Fruit fly (Drosophila melanogaster) whole organism, embryonic: ENCODE measurements around the gene CG16710.

ENCODE experiments used
- Abd-B ChIP-seq: fragments of 200-800 bp; sonication (Bioruptor generic); optimal IDR thresholded peaks from 2 replicates; lab custom pipeline; 2018; ENCODE audit warnings: missing biosample characterization, mild to moderate bottlenecking, missing genetic modification characterization, moderate library complexity
- Ada2b ChIP-seq: fragments of 200-800 bp; sonication (Bioruptor generic); IDR thresholded peaks from 2 replicates; pipeline ENCODE4 v1.3.6; 2022; ENCODE audit warnings: missing biosample characterization, missing genetic modification characterization
- Asciz ChIP-seq: fragments of 200-800 bp; sonication (Bioruptor generic); optimal IDR thresholded peaks from 2 replicates; lab custom pipeline; 2017; ENCODE audit warnings: missing biosample characterization, mild to moderate bottlenecking, missing genetic modification characterization, missing genetic modification reagents
- Bdp1 ChIP-seq: fragments of 200-800 bp; sonication (Bioruptor generic); optimal IDR thresholded peaks from 3 replicates; lab custom pipeline; 2016; ENCODE audit warnings: missing biosample characterization, missing genetic modification characterization
- Blimp-1 ChIP-seq: fragments of 200-800 bp; sonication (Bioruptor generic); optimal IDR thresholded peaks from 3 replicates; lab custom pipeline; 2018; ENCODE audit warnings: missing biosample characterization, missing genetic modification characterization, mild to moderate bottlenecking, moderate library complexity, missing genetic modification reagents
- CG10147 ChIP-seq: fragments of 200-800 bp; sonication (Bioruptor generic); optimal IDR thresholded peaks from 2 replicates; lab custom pipeline; 2019; ENCODE audit warnings: missing biosample characterization, mild to moderate bottlenecking, missing genetic modification characterization, moderate library complexity
- CG11247 ChIP-seq: fragments of 200-800 bp; sonication (Bioruptor generic); IDR thresholded peaks from 2 replicates; pipeline ENCODE4 v1.3.6; 2022; ENCODE audit warnings: missing biosample characterization, missing genetic modification characterization
- CG11723 ChIP-seq: fragments of 200-800 bp; sonication (Bioruptor generic); optimal IDR thresholded peaks from 2 replicates; lab custom pipeline; 2017; ENCODE audit warnings: missing biosample characterization, mild to moderate bottlenecking, missing genetic modification characterization
- CG13296 ChIP-seq: fragments of 200-800 bp; sonication (Bioruptor generic); optimal IDR thresholded peaks from 3 replicates; lab custom pipeline; 2018; ENCODE audit warnings: missing biosample characterization, mild to moderate bottlenecking, missing genetic modification characterization
- CG14965 ChIP-seq: fragments of 200-800 bp; sonication (Bioruptor generic); optimal IDR thresholded peaks from 2 replicates; lab custom pipeline; 2016; ENCODE audit warnings: missing biosample characterization, missing genetic modification characterization, borderline replicate concordance
- CG1529 ChIP-seq: fragments of 200-800 bp; sonication (Bioruptor generic); optimal IDR thresholded peaks from 3 replicates; lab custom pipeline; 2018; ENCODE audit warnings: missing biosample characterization, missing genetic modification characterization
- CG15601 ChIP-seq: fragments of 200-800 bp; sonication (Bioruptor generic); optimal IDR thresholded peaks from 3 replicates; lab custom pipeline; 2019; ENCODE audit warnings: missing biosample characterization, mild to moderate bottlenecking, missing genetic modification characterization, moderate library complexity
- CG16813 ChIP-seq: fragments of 200-800 bp; sonication (Bioruptor generic); IDR thresholded peaks from 3 replicates; pipeline ENCODE4 v1.3.6; 2022; ENCODE audit warnings: missing biosample characterization, missing genetic modification characterization; ENCODE audit not compliant: partially characterized antibody
- CG2116 ChIP-seq: fragments of 200-800 bp; sonication (Bioruptor generic); optimal IDR thresholded peaks from 3 replicates; lab custom pipeline; 2018; ENCODE audit warnings: missing biosample characterization, mild to moderate bottlenecking, missing genetic modification characterization
- CG2875 ChIP-seq: fragments of 200-800 bp; sonication (Bioruptor generic); optimal IDR thresholded peaks from 2 replicates; lab custom pipeline; 2017; ENCODE audit warnings: missing biosample characterization, mild to moderate bottlenecking, missing genetic modification characterization, missing genetic modification reagents
- CG34224 ChIP-seq: fragments of 200-800 bp; sonication (Bioruptor generic); IDR thresholded peaks from 3 replicates; pipeline ENCODE4 v1.3.6; 2022; ENCODE audit warnings: missing biosample characterization, missing genetic modification characterization; ENCODE audit not compliant: partially characterized antibody
- CG4404 ChIP-seq: fragments of 200-800 bp; sonication (Bioruptor generic); IDR thresholded peaks from 2 replicates; pipeline ENCODE4 v1.3.6; 2022; ENCODE audit warnings: missing biosample characterization, missing genetic modification characterization
- CG6654 ChIP-seq: fragments of 200-800 bp; sonication (Bioruptor generic); optimal IDR thresholded peaks from 2 replicates; lab custom pipeline; 2017; ENCODE audit warnings: missing biosample characterization, mild to moderate bottlenecking, missing genetic modification characterization
- CG7372 ChIP-seq: fragments of 200-800 bp; sonication (Bioruptor generic); IDR thresholded peaks from 2 replicates; pipeline ENCODE4 v1.3.6; 2022; ENCODE audit warnings: missing biosample characterization, missing genetic modification characterization
- CG8290 ChIP-seq, 3 experiments: fragments of 200-800 bp; sonication (Bioruptor generic); optimal IDR thresholded peaks; 2 replicates each; lab custom pipeline; 2016 to 2019; ENCODE audit warnings: missing biosample characterization in 3 of 3, missing genetic modification characterization in 3 of 3, mild to moderate bottlenecking in 2 of 3, moderate library complexity in 1 of 3
- D19B ChIP-seq: fragments of 200-800 bp; sonication (Bioruptor generic); optimal IDR thresholded peaks from 2 replicates; lab custom pipeline; 2017; ENCODE audit warnings: missing biosample characterization, mild to moderate bottlenecking, missing genetic modification characterization
- H15 ChIP-seq: fragments of 200-800 bp; sonication (Bioruptor generic); IDR thresholded peaks from 3 replicates; pipeline ENCODE4 v1.3.6; 2022; ENCODE audit warnings: missing biosample characterization, missing genetic modification characterization
- Hr3 ChIP-seq: fragments of 200-800 bp; sonication (Bioruptor generic); optimal IDR thresholded peaks from 3 replicates; lab custom pipeline; 2016; ENCODE audit warnings: missing biosample characterization, missing genetic modification characterization
- Lhr ChIP-seq: fragments of 200-800 bp; sonication (Bioruptor generic); optimal IDR thresholded peaks from 3 replicates; lab custom pipeline; 2017; ENCODE audit warnings: mild to moderate bottlenecking, missing biosample characterization, missing genetic modification reagents, missing genetic modification characterization
- Max ChIP-seq: fragments of 200-800 bp; sonication (Bioruptor generic); optimal IDR thresholded peaks from 2 replicates; lab custom pipeline; 2016; ENCODE audit warnings: missing biosample characterization, mild to moderate bottlenecking, missing genetic modification characterization
- Meics ChIP-seq: fragments of 200-800 bp; sonication (Bioruptor generic); optimal IDR thresholded peaks from 2 replicates; lab custom pipeline; 2017; ENCODE audit warnings: missing biosample characterization, mild to moderate bottlenecking, missing genetic modification characterization
- Myb ChIP-seq: fragments of 200-800 bp; sonication (Bioruptor generic); optimal IDR thresholded peaks from 2 replicates; lab custom pipeline; 2016; ENCODE audit warnings: missing biosample characterization, missing genetic modification characterization
- NC2β ChIP-seq: fragments of 200-800 bp; sonication (Bioruptor generic); optimal IDR thresholded peaks from 2 replicates; lab custom pipeline; 2016; ENCODE audit warnings: missing biosample characterization, missing genetic modification characterization
- Neu2 ChIP-seq: fragments of 200-800 bp; sonication (Bioruptor generic); optimal IDR thresholded peaks from 3 replicates; lab custom pipeline; 2016; ENCODE audit warnings: missing biosample characterization, missing genetic modification characterization, borderline replicate concordance
- Oaz ChIP-seq: fragments of 200-800 bp; sonication (Bioruptor generic); IDR thresholded peaks from 2 replicates; pipeline ENCODE4 v1.3.6; 2022; ENCODE audit warnings: missing biosample characterization, missing genetic modification characterization
- Poxn ChIP-seq: fragments of 200-800 bp; sonication (Bioruptor generic); IDR thresholded peaks from 2 replicates; pipeline ENCODE4 v1.3.6; 2022; ENCODE audit warnings: missing biosample characterization, missing genetic modification characterization
- TFAM ChIP-seq: fragments of 200-800 bp; sonication (Bioruptor generic); optimal IDR thresholded peaks from 2 replicates; lab custom pipeline; 2017; ENCODE audit warnings: missing biosample characterization, missing genetic modification characterization, inconsistent platforms
- Taf1 ChIP-seq: fragments of 200-800 bp; sonication (Bioruptor generic); IDR thresholded peaks from 2 replicates; pipeline ENCODE4 v1.3.6; 2022; ENCODE audit warnings: missing biosample characterization, missing genetic modification characterization
- Tbp ChIP-seq: fragments of >200 bp; optimal IDR thresholded peaks from 2 replicates; lab custom pipeline; 2018; ENCODE audit warnings: missing biosample characterization, missing genetic modification characterization
- ab ChIP-seq: fragments of 200-800 bp; sonication (Bioruptor generic); optimal IDR thresholded peaks from 2 replicates; lab custom pipeline; 2016; ENCODE audit warnings: missing biosample characterization, missing genetic modification characterization
- bcd ChIP-seq: fragments of 200-800 bp; sonication (Bioruptor generic); optimal IDR thresholded peaks from 2 replicates; lab custom pipeline; 2017; ENCODE audit warnings: missing biosample characterization, mild to moderate bottlenecking, missing genetic modification characterization
- chn ChIP-seq: fragments of 200-800 bp; sonication (Bioruptor generic); optimal IDR thresholded peaks from 2 replicates; lab custom pipeline; 2016; ENCODE audit warnings: missing biosample characterization, missing genetic modification characterization
- crc ChIP-seq: fragments of 200-800 bp; sonication (Bioruptor generic); optimal IDR thresholded peaks from 2 replicates; lab custom pipeline; 2016; ENCODE audit warnings: missing biosample characterization, missing genetic modification characterization
- croc ChIP-seq: fragments of 200-800 bp; sonication (Bioruptor generic); conservative IDR thresholded peaks from 3 replicates; pipeline ENCODE4 v1.3.6; 2022; ENCODE audit warnings: missing biosample characterization, missing genetic modification characterization
- crp ChIP-seq, 2 experiments: fragments of 200-800 bp; sonication (Bioruptor generic); optimal IDR thresholded peaks; 2 replicates in 1 of 2; 3 replicates in 1 of 2; lab custom pipeline; 2017; ENCODE audit warnings: missing biosample characterization in 2 of 2, missing genetic modification characterization in 2 of 2, mild to moderate bottlenecking in 1 of 2, moderate library complexity in 1 of 2
- disco-r ChIP-seq: fragments of 200-800 bp; sonication (Bioruptor generic); optimal IDR thresholded peaks from 2 replicates; lab custom pipeline; 2016; ENCODE audit warnings: missing biosample characterization, missing genetic modification characterization
- dm ChIP-seq: fragments of 200-800 bp; sonication (Bioruptor generic); optimal IDR thresholded peaks from 3 replicates; lab custom pipeline; 2016; ENCODE audit warnings: missing biosample characterization, missing genetic modification characterization
- gce ChIP-seq: fragments of 200-800 bp; sonication (Bioruptor generic); IDR thresholded peaks from 3 replicates; pipeline ENCODE4 v1.3.6; 2022; ENCODE audit warnings: missing biosample characterization, missing genetic modification characterization
- pfk ChIP-seq: fragments of 200-800 bp; sonication (Bioruptor generic); optimal IDR thresholded peaks from 2 replicates; lab custom pipeline; 2018; ENCODE audit warnings: missing biosample characterization, mild to moderate bottlenecking, missing genetic modification characterization, moderate library complexity
- phol ChIP-seq: fragments of 200-800 bp; sonication (Bioruptor generic); optimal IDR thresholded peaks from 3 replicates; lab custom pipeline; 2018; ENCODE audit warnings: missing biosample characterization, mild to moderate bottlenecking, missing genetic modification characterization, moderate library complexity
- pnt ChIP-seq: fragments of 200-800 bp; sonication (Bioruptor generic); optimal IDR thresholded peaks from 3 replicates; lab custom pipeline; 2016; ENCODE audit warnings: missing biosample characterization, missing genetic modification characterization
- shn ChIP-seq: fragments of 200-800 bp; sonication (Bioruptor generic); optimal IDR thresholded peaks from 3 replicates; lab custom pipeline; 2016; ENCODE audit warnings: missing biosample characterization, missing genetic modification characterization
- sim ChIP-seq: fragments of 200-800 bp; sonication (Bioruptor generic); IDR thresholded peaks from 2 replicates; pipeline ENCODE4 v1.3.6; 2022; ENCODE audit warnings: missing biosample characterization, missing genetic modification characterization
- slp2 ChIP-seq: fragments of 200-800 bp; sonication (Bioruptor generic); optimal IDR thresholded peaks from 2 replicates; lab custom pipeline; 2016; ENCODE audit warnings: missing biosample characterization, missing genetic modification characterization
- zen2 ChIP-seq: fragments of 200-800 bp; sonication (Bioruptor generic); IDR thresholded peaks from 3 replicates; pipeline ENCODE4 v1.3.6; 2022; ENCODE audit warnings: missing biosample characterization, missing genetic modification characterization; ENCODE audit not compliant: partially characterized antibody
- zfh2 ChIP-seq: fragments of 200-800 bp; sonication (Bioruptor generic); optimal IDR thresholded peaks from 2 replicates; lab custom pipeline; 2016; ENCODE audit warnings: missing biosample characterization, missing genetic modification characterization

The CG16710 gene

DNA sequence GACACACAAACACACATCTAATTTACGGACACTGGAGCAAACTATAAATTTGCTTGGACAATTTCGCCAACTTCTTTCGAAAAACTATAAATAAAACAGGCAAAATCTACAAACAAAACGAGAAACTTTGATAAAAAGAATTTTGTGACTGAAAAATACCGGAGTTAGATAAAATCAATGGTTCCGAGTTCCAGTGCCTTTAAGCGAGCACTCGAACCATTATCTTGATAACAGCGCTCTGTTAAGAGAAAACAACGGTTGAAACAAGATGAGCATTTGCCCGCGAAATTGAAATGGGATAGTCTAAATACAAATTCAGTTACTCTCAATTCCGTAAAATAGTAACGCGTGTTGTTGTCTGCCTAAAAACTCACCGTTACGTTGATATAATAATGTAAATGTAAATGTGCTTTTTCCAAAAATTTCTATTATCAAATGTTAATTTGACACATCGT, 12.3 kb downstream of the CG16710 start, which contains the start of gene CG10254 (continued):
- TF ChIP-seq shn (GFP tag; lab: Kevin White, UChicago) = no peak
- no peak for TF ChIP-seq Max
- TF ChIP-seq H15 (GFP tag; lab: Robert Waterston, UW) = no peak
- no peak for TF ChIP-seq CG13296 (GFP tag; lab: Kevin White, UChicago)
- no peak for TF ChIP-seq dm (GFP tag; lab: Kevin White, UChicago)
- peak; percentile 28 for TF ChIP-seq phol (tag; lab: Kevin White, UChicago)
- TF ChIP-seq slp2 = no peak
- TF ChIP-seq Tbp = no peak
- TF ChIP-seq CG15601 (tag; lab: Kevin White, UChicago) = peak; percentile 100
- TF ChIP-seq CG2875 (GFP tag; lab: Kevin White, UChicago) = no peak
- TF ChIP-seq zen2 (GFP tag; lab: Robert Waterston, UW) = no peak
- TF ChIP-seq Neu2 (GFP tag; lab: Kevin White, UChicago) = no peak
- no peak for TF ChIP-seq NC2β (GFP tag; lab: Kevin White, UChicago)
- TF ChIP-seq CG11723 (GFP tag; lab: Kevin White, UChicago) = no peak
- TF ChIP-seq CG11247 (GFP tag; lab: Robert Waterston, UW) = no peak
- TF ChIP-seq disco-r (GFP tag; lab: Kevin White, UChicago) = no peak
- TF ChIP-seq crc (GFP tag; lab: Kevin White, UChicago) = no peak
- no peak for TF ChIP-seq Meics
- no peak for TF ChIP-seq CG34224 (GFP tag; lab: Robert Waterston, UW)
- no peak for TF ChIP-seq CG1529
- TF ChIP-seq Hr3 (GFP tag; lab: Kevin White, UChicago) = no peak
- no peak for TF ChIP-seq Abd-B
- no peak for TF ChIP-seq Poxn (GFP tag; lab: Robert Waterston, UW)
- TF ChIP-seq Ada2b (GFP tag; lab: Robert Waterston, UW) = no peak
- no peak for TF ChIP-seq bcd (GFP tag; lab: Kevin White, UChicago)
- TF ChIP-seq Bdp1 (GFP tag; lab: Kevin White, UChicago) = no peak
- no peak for TF ChIP-seq Oaz (GFP tag; lab: Robert Waterston, UW)
- TF ChIP-seq D19B = no peak
- TF ChIP-seq crp (GFP tag; optimal IDR thresholded peaks at IDR 0.05; lab: Kevin White, UChicago) = no peak
- no peak for TF ChIP-seq TFAM
- TF ChIP-seq pnt = no peak
- no peak for TF ChIP-seq croc (GFP tag; lab: Robert Waterston, UW)
- no peak for TF ChIP-seq ab (GFP tag; lab: Kevin White, UChicago)
- no peak for TF ChIP-seq gce (GFP tag; lab: Robert Waterston, UW)
- no peak for TF ChIP-seq CG14965 (GFP tag; lab: Kevin White, UChicago)
- TF ChIP-seq CG16813 = no peak
- no peak for TF ChIP-seq CG6654 (GFP tag; lab: Kevin White, UChicago)
- no peak for TF ChIP-seq Asciz (GFP tag; lab: Kevin White, UChicago)
- no peak for TF ChIP-seq CG8290 (GFP tag; optimal IDR thresholded peaks at IDR 0.05; lab: Kevin White, UChicago)
- no peak for TF ChIP-seq CG8290 (tag; optimal IDR thresholded peaks at IDR 0.05; lab: Kevin White, UChicago)
- TF ChIP-seq Blimp-1 (GFP tag; lab: Kevin White, UChicago) = no peak
- peak; percentile 57 for TF ChIP-seq Myb
- TF ChIP-seq CG4404 = no peak
- no peak for TF ChIP-seq chn
- TF ChIP-seq zfh2 = no peak
- no peak for TF ChIP-seq Lhr (GFP tag; lab: Kevin White, UChicago)
- no peak for TF ChIP-seq Taf1 (GFP tag; lab: Robert Waterston, UW)
- TF ChIP-seq CG10147 (GFP tag; lab: Kevin White, UChicago) = no peak
- no peak for TF ChIP-seq sim (GFP tag; lab: Robert Waterston, UW)
- no peak for TF ChIP-seq CG7372 (GFP tag; lab: Robert Waterston, UW)
- peak; percentile 2 for TF ChIP-seq CG2116 (GFP tag; lab: Kevin White, UChicago)
- no peak for TF ChIP-seq pfk (GFP tag; lab: Kevin White, UChicago)
